Worm (Caenorhabditis elegans): ENCODE measurements around the gene C13E3.1.

Gene C13E3.1

ce11 chrX:8926865-8927264 lies 34.0 kb downstream of the C13E3.1 start:
- TF ChIP-seq F23B12.7 (tag; optimal IDR thresholded peaks at IDR 0.05; ENCODE audit: insufficient read depth) (no peak), sdz-38 (tag; optimal IDR thresholded peaks at IDR 0.05) (no peak), rec-8 (tag; optimal IDR thresholded peaks at IDR 0.05) (no peak), madf-8 (GFP tag; conservative IDR thresholded peaks at IDR 0.05) (no peak), efl-1 (GFP tag; optimal IDR thresholded peaks at IDR 0.05) (no peak), egl-44 (GFP tag; IDR thresholded peaks at IDR 0.05) (no peak), B0035.1 (tag; optimal IDR thresholded peaks at IDR 0.05) (no peak), mes-4 (tag; optimal IDR thresholded peaks at IDR 0.05) (no peak), snpc-4 (GFP tag; optimal IDR thresholded peaks at IDR 0.05) (no peak), snpc-4 (tag; optimal IDR thresholded peaks at IDR 0.05) (no peak), lin-35 (GFP tag; optimal IDR thresholded peaks at IDR 0.05) (no peak), K11D2.4 (GFP tag; IDR thresholded peaks at IDR 0.05) (no peak), tbp1 (GFP tag; optimal IDR thresholded peaks at IDR 0.05) (no peak), attf-3 (GFP tag; conservative IDR thresholded peaks at IDR 0.05) (no peak)

ce11 chrX:8929688-8930087 lies 36.8 kb downstream of the C13E3.1 start:
- no peak for TF ChIP-seq lag-1 (GFP tag; IDR thresholded peaks at IDR 0.05)
- no peak for TF ChIP-seq D2030.7 (GFP tag; IDR thresholded peaks at IDR 0.05)
- no peak for TF ChIP-seq cebp-1 (GFP tag; IDR thresholded peaks at IDR 0.05)
- TF ChIP-seq cebp-1 (tag; optimal IDR thresholded peaks at IDR 0.05): no peak
- TF ChIP-seq C06A6.2 (GFP tag; conservative IDR thresholded peaks at IDR 0.05): no peak
- TF ChIP-seq akir-1 (GFP tag; optimal IDR thresholded peaks at IDR 0.05): no peak
- TF ChIP-seq F49E8.2 (tag; optimal IDR thresholded peaks at IDR 0.05; ENCODE audit: insufficient read depth): no peak
- TF ChIP-seq let-526 (GFP tag; IDR thresholded peaks at IDR 0.05): no peak

ce11 chrX:8930879-8931278 lies 38.0 kb downstream of the C13E3.1 start, which contains the start of gene acs-22:
TSS of gene acs-22 (plus strand) at chrX:8931179.
- TF ChIP-seq Y56A3A.18 (GFP tag; IDR thresholded peaks at IDR 0.05) (no peak), sdz-38 (tag; optimal IDR thresholded peaks at IDR 0.05) (no peak), hmg-1.2 (GFP tag; IDR thresholded peaks at IDR 0.05) (no peak), rpc-1 (optimal IDR thresholded peaks at IDR 0.05) (no peak), rpc-1 (tag; optimal IDR thresholded peaks at IDR 0.05) (no peak), die-1 (tag; optimal IDR thresholded peaks at IDR 0.05) (no peak), ccch-3 (GFP tag; optimal IDR thresholded peaks at IDR 0.05) (no peak), F10E7.11 (tag; optimal IDR thresholded peaks at IDR 0.05) (no peak), madf-3 (GFP tag; IDR thresholded peaks at IDR 0.05) (no peak), hrde-1 (tag; optimal IDR thresholded peaks at IDR 0.05; ENCODE audit: borderline replicate concordance) (no peak)

ce11 chrX:8931647-8932046 lies 38.7 kb downstream of the C13E3.1 start:
- no peak for TF ChIP-seq zim-3 (tag; optimal IDR thresholded peaks at IDR 0.05)
- TF ChIP-seq Y53F4B.3 (GFP tag; IDR thresholded peaks at IDR 0.05): no peak
- TF ChIP-seq mel-28 (tag; optimal IDR thresholded peaks at IDR 0.05; ENCODE audit: borderline replicate concordance): no peak
- no peak for TF ChIP-seq bed-2 (GFP tag; IDR thresholded peaks at IDR 0.05)
- TF ChIP-seq nfyb-1 (GFP tag; IDR thresholded peaks at IDR 0.05): no peak
- no peak for TF ChIP-seq snpc-3.4 (tag; optimal IDR thresholded peaks at IDR 0.05)
- TF ChIP-seq egl-44 (GFP tag; IDR thresholded peaks at IDR 0.05): no peak
- TF ChIP-seq dpl-1 (GFP tag; optimal IDR thresholded peaks at IDR 0.05): no peak
- no peak for TF ChIP-seq lir-1 (GFP tag; conservative IDR thresholded peaks at IDR 0.05)

Data from whole organism, young adult.